Worm (Caenorhabditis elegans): Measurements from ENCODE around the gene trpp-6.
"Not testable (repeated sequence)": the region's sequence is repeated elsewhere in the genome, so short reads cannot be mapped to it uniquely, and the experiment has no call there.

Gene trpp-6

DNA sequence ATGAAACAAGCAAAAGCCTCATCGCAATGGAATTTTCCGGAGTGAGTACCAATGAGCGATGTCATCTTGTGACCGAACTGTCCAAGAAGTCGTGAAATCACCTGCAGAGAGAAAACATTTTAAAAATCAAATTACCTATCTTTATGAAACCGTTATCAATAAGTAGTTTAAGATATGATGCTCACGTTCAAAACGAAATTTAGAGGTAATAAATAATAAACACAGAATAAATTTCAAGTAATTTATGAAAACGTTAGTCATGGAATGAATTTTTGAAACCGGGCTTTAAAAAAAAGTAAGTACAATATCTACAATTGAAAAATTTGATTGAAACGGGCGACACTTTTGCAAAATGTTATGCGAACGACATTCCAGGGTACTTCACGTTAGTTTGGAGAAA lies 4.0 kb upstream of the trpp-6 start, which contains the start of gene C27H6.8:
Gene C27H6.8 (minus strand): TSS at position 101 of the 400 bp plus-strand sequence.
- TF ChIP-seq ets-7 (tag; optimal IDR thresholded peaks at IDR 0.05): no peak
- no peak for TF ChIP-seq scrt-1 (GFP tag; IDR thresholded peaks at IDR 0.05)
- TF ChIP-seq hmbx-1 (tag; optimal IDR thresholded peaks at IDR 0.05): no peak
- TF ChIP-seq hnd-1 (tag; optimal IDR thresholded peaks at IDR 0.05): no peak
- TF ChIP-seq flt-1 (GFP tag; IDR thresholded peaks at IDR 0.05): no peak
- no peak for TF ChIP-seq tbx-11 (GFP tag; IDR thresholded peaks at IDR 0.05)
- no peak for TF ChIP-seq F13C5.2 (tag; optimal IDR thresholded peaks at IDR 0.05)
- no peak for TF ChIP-seq sea-1 (GFP tag; conservative IDR thresholded peaks at IDR 0.05)
- no peak for TF ChIP-seq ceh-13 (GFP tag; optimal IDR thresholded peaks at IDR 0.05)
- no peak for TF ChIP-seq pes-1 (GFP tag; IDR thresholded peaks at IDR 0.05)
- no peak for TF ChIP-seq ama-1 (optimal IDR thresholded peaks at IDR 0.05)
- TF ChIP-seq B0310.2 (tag; optimal IDR thresholded peaks at IDR 0.05): no peak
- TF ChIP-seq tbx-37 (GFP tag; conservative IDR thresholded peaks at IDR 0.05): no peak
- no peak for TF ChIP-seq hmg-4 (GFP tag; optimal IDR thresholded peaks at IDR 0.05)
- TF ChIP-seq aly-1 (tag; optimal IDR thresholded peaks at IDR 0.05): no peak
- TF ChIP-seq tra-4 (tag; optimal IDR thresholded peaks at IDR 0.05): no peak
- no peak for TF ChIP-seq ceh-36 (tag; optimal IDR thresholded peaks at IDR 0.05)

DNA sequence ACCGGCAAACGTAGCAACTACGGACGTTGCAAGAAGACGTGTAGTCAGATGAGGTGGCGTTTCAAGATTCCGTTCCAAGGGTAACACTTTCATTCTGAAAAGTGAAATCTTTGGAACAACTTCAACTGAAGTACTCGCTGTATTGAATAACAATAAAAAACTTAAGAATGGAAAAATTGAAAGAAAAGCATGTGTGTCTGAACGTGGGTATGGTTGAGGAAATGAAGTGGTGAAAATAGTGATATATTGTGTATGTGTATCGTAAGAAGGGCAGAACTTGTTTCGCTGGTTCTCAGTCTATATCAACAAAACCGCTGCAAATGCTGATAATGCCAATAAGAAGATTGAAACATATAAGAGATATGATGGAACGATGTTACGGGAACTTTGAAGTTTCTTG lies 4.1 kb downstream of the trpp-6 start, which contains the start of gene K08H10.6:
Gene K08H10.6 (minus strand): TSS at position 101 of the 400 bp plus-strand sequence.
- TF ChIP-seq B0310.2 (tag; optimal IDR thresholded peaks at IDR 0.05) (no peak), tra-4 (tag; optimal IDR thresholded peaks at IDR 0.05) (no peak), tbx-11 (GFP tag; IDR thresholded peaks at IDR 0.05) (no peak), pes-1 (GFP tag; IDR thresholded peaks at IDR 0.05) (no peak), hnd-1 (tag; optimal IDR thresholded peaks at IDR 0.05) (no peak), F13C5.2 (tag; optimal IDR thresholded peaks at IDR 0.05) (no peak), hmg-4 (GFP tag; optimal IDR thresholded peaks at IDR 0.05) (no peak), ceh-36 (tag; optimal IDR thresholded peaks at IDR 0.05) (no peak), ets-7 (tag; optimal IDR thresholded peaks at IDR 0.05) (no peak), aly-1 (tag; optimal IDR thresholded peaks at IDR 0.05) (no peak), scrt-1 (GFP tag; IDR thresholded peaks at IDR 0.05) (no peak), tbx-37 (GFP tag; conservative IDR thresholded peaks at IDR 0.05) (no peak), hmbx-1 (tag; optimal IDR thresholded peaks at IDR 0.05) (no peak), flt-1 (GFP tag; IDR thresholded peaks at IDR 0.05) (no peak), ama-1 (optimal IDR thresholded peaks at IDR 0.05) (no peak), ceh-13 (GFP tag; optimal IDR thresholded peaks at IDR 0.05) (no peak), sea-1 (GFP tag; conservative IDR thresholded peaks at IDR 0.05) (no peak)

DNA sequence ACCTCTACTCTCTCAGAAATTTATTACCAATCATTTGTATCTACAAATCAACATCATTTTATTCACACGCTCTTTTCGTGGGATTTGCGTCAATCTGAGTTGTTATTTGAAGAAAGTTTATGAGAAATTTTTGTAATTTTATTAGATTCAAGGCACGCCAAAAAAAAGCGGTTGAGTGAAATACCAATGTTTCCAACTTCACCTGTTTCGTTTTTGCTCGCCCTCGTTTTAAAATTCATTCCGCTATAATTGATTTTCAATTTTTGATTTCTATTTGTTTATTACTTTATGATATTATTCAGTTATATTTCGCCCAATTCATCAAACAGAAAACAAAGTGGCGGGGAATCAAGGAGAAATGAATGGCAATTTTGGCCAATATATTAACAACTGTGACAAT lies 9.1 kb downstream of the trpp-6 start, which contains the start of gene K08H10.10:
Gene K08H10.10 (plus strand): TSS at position 301 of the 400 bp plus-strand sequence.
- TF ChIP-seq tra-4 (tag; optimal IDR thresholded peaks at IDR 0.05) (no peak), F13C5.2 (tag; optimal IDR thresholded peaks at IDR 0.05) (no peak), hmbx-1 (tag; optimal IDR thresholded peaks at IDR 0.05) (no peak)

DNA sequence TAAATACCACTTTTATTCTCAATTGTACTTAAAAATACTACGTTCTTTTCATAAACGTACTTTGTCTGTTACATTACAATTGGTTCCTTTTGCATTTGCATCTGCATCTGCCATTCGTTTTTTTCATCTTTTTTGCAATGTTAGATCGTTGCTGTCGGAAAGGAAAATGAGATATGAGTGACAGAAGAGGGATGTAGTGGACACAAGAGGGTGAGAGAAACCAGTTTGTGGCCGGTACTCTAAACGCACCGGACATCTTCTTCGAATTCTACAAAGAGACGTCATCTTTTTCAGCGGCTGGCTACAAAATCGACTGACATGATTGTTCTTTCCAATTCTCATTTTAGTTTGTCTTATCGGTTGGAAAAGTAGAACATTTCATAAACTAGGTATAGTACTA lies 11.0 kb downstream of the trpp-6 start:
- TF ChIP-seq ceh-13 (GFP tag; optimal IDR thresholded peaks at IDR 0.05) (no peak), pes-1 (GFP tag; IDR thresholded peaks at IDR 0.05) (no peak), scrt-1 (GFP tag; IDR thresholded peaks at IDR 0.05) (no peak), sea-1 (GFP tag; conservative IDR thresholded peaks at IDR 0.05) (no peak), hmbx-1 (tag; optimal IDR thresholded peaks at IDR 0.05) (no peak), ceh-36 (tag; optimal IDR thresholded peaks at IDR 0.05) (no peak), ama-1 (optimal IDR thresholded peaks at IDR 0.05) (no peak), F13C5.2 (tag; optimal IDR thresholded peaks at IDR 0.05) (no peak), aly-1 (tag; optimal IDR thresholded peaks at IDR 0.05) (no peak), B0310.2 (tag; optimal IDR thresholded peaks at IDR 0.05) (no peak), flt-1 (GFP tag; IDR thresholded peaks at IDR 0.05) (no peak), ets-7 (tag; optimal IDR thresholded peaks at IDR 0.05) (no peak), hmg-4 (GFP tag; optimal IDR thresholded peaks at IDR 0.05) (no peak), tbx-11 (GFP tag; IDR thresholded peaks at IDR 0.05) (no peak), tbx-37 (GFP tag; conservative IDR thresholded peaks at IDR 0.05) (no peak), hnd-1 (tag; optimal IDR thresholded peaks at IDR 0.05) (no peak)

DNA sequence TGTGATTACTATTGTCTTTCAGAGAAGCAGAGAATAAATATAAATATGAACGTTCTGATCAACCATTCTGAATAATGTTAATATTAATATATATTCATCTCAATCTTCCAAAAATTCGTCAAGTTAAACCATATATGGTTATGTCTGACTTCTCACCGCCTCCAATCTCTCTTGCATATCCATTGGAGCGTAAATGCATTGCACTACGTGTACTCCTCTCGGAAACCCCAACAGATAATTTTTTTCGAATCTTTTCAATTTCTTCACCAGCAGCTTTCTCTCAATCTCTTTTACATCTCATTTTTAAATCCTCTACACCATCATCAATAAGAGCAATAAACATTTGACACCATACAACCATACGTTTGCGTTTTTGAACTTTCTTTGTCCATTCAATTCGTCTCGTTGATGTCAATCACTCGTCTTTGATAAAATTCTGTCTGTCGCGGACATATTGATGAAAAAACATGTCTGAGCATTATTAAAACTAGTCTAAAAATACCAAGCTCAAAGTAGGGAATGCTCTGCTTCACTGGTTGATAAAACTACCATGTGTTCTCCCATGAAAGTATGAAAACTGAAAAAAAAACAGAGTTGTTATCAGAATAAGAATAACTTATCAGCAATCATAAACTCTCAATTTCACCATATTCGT lies 11.7 kb downstream of the trpp-6 start:
- no peak for TF ChIP-seq scrt-1 (GFP tag; IDR thresholded peaks at IDR 0.05)
- no peak for TF ChIP-seq F13C5.2 (tag; optimal IDR thresholded peaks at IDR 0.05)
- TF ChIP-seq ceh-36 (tag; optimal IDR thresholded peaks at IDR 0.05): no peak
- no peak for TF ChIP-seq ets-7 (tag; optimal IDR thresholded peaks at IDR 0.05)
- TF ChIP-seq ceh-13 (GFP tag; optimal IDR thresholded peaks at IDR 0.05): no peak

DNA sequence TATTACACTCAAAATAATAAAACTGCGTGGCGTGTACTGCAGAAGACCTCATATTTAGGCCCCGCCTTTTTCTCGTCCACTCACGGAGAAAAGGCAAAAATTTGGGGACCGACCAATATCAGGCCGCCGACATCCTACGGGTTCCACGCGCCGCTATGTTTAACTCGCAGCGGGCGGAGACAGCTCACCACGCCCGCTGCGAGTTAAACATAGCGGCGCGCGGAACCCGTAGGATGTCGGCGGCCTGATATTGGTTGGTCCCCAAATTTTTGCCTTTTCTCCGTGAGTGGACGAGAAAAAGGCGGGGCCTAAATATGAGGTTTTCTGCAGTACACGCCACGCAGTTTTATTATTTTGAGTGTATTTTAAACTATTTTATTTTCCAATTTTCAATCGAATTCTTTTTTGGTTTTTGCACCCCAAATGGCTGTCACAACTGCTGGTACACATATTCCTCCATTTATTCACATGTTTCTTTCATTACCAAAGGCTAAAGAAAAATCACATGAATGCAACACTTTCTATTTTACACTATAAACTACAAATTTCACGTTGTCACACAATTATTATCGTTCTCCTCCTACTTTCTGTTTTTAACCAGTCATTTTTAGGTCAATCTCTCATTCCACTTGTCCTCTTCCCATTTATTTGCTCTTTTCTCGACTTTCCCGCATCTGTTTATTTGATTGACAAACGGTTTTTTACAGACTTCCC lies 12.5 kb downstream of the trpp-6 start, which contains the start of gene uda-1:
Gene uda-1 (plus strand): TSS at position 708 of the 714 bp plus-strand sequence.
- TF ChIP-seq hmg-4 (GFP tag; optimal IDR thresholded peaks at IDR 0.05); tra-4 (tag; optimal IDR thresholded peaks at IDR 0.05); scrt-1 (GFP tag; IDR thresholded peaks at IDR 0.05): not testable (repeated sequence)

DNA sequence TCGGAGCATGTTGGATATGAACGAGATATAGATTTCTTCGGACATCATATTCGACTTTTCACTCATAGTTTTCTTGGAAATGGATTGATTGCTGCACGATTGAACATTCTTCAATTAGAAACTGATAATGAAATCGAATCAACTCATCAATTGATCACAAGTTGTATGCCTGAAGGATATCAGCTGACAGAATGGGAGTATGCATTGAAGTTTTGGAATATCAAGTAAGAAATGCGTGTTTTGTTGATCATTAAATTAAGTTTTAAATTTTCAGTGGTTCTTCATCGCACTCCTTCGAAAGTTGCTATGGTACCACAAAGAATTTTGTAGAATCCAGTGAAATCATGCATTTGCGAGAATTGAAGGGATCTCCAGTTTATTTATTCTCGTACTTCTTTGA lies 14.7 kb downstream of the trpp-6 start:
- no peak for TF ChIP-seq aly-1 (tag; optimal IDR thresholded peaks at IDR 0.05)
- TF ChIP-seq hnd-1 (tag; optimal IDR thresholded peaks at IDR 0.05): no peak
- TF ChIP-seq tbx-11 (GFP tag; IDR thresholded peaks at IDR 0.05): no peak
- no peak for TF ChIP-seq flt-1 (GFP tag; IDR thresholded peaks at IDR 0.05)
- TF ChIP-seq sea-1 (GFP tag; conservative IDR thresholded peaks at IDR 0.05): no peak
- TF ChIP-seq ceh-13 (GFP tag; optimal IDR thresholded peaks at IDR 0.05): no peak
- no peak for TF ChIP-seq B0310.2 (tag; optimal IDR thresholded peaks at IDR 0.05)
- TF ChIP-seq scrt-1 (GFP tag; IDR thresholded peaks at IDR 0.05): no peak
- no peak for TF ChIP-seq hmg-4 (GFP tag; optimal IDR thresholded peaks at IDR 0.05)
- TF ChIP-seq ceh-36 (tag; optimal IDR thresholded peaks at IDR 0.05): no peak

All from whole organism, early embryonic.